Worm (Caenorhabditis elegans) whole organism, L1 larva: ENCODE results near the gene polk-1.
A peak's percentile ranks its signal among the peaks of the same experiment; 100 is the strongest.

Experiments used
- C04F5.9 ChIP-seq: sonication (generic microtip); optimal IDR thresholded peaks from 2 replicates; lab custom pipeline; 2016; ENCODE audit warnings: missing genetic modification characterization, missing compliant biosample characterization
- C16A3.4 ChIP-seq: fragments of 150-350 bp; optimal IDR thresholded peaks from 2 replicates; lab custom pipeline; 2014; ENCODE audit warnings: missing biosample characterization, missing genetic modification characterization
- C34B4.2 ChIP-seq: sonication (generic microtip); optimal IDR thresholded peaks from 2 replicates; lab custom pipeline; 2017; ENCODE audit warnings: mild to moderate bottlenecking, missing genetic modification characterization, missing compliant biosample characterization
- aha-1 ChIP-seq: fragments of 150-350 bp; optimal IDR thresholded peaks from 2 replicates; lab custom pipeline; 2014; ENCODE audit warnings: missing biosample characterization, missing genetic modification characterization
- alr-1 ChIP-seq: fragments of 200-800 bp; sonication (Bioruptor generic); optimal IDR thresholded peaks from 2 replicates; lab custom pipeline; 2018; ENCODE audit warnings: borderline replicate concordance, mild to moderate bottlenecking, missing genetic modification characterization, missing compliant biosample characterization
- aly-2 ChIP-seq: fragments of 150-350 bp; optimal IDR thresholded peaks from 2 replicates; lab custom pipeline; 2014; ENCODE audit warnings: missing biosample characterization, missing genetic modification characterization
- ama-1 ChIP-seq: fragments of 150-350 bp; optimal IDR thresholded peaks from 2 replicates; lab custom pipeline; 2014
- blmp-1 ChIP-seq: fragments of 150-350 bp; optimal IDR thresholded peaks from 2 replicates; lab custom pipeline; 2014; ENCODE audit warnings: missing biosample characterization, missing genetic modification characterization
- ceh-8 ChIP-seq: fragments of 200-800 bp; sonication (Bioruptor generic); optimal IDR thresholded peaks from 2 replicates; lab custom pipeline; 2018; ENCODE audit warnings: mild to moderate bottlenecking, missing genetic modification characterization, moderate library complexity, missing compliant biosample characterization
- ceh-82 ChIP-seq, 3 experiments: fragments of 150-350 bp in 1 of 3; sonication (generic microtip) in 2 of 3; optimal IDR thresholded peaks; 2 replicates each; lab custom pipeline; 2014 to 2017; ENCODE audit warnings: missing biosample characterization in 3 of 3, missing genetic modification characterization in 3 of 3
- ces-1 ChIP-seq: fragments of 150-350 bp; optimal IDR thresholded peaks from 2 replicates; lab custom pipeline; 2014; ENCODE audit warnings: missing biosample characterization, missing genetic modification reagents, missing genetic modification characterization
- efl-3 ChIP-seq: fragments of 200-800 bp; sonication (Bioruptor generic); optimal IDR thresholded peaks from 2 replicates; lab custom pipeline; 2018; ENCODE audit warnings: mild to moderate bottlenecking, missing genetic modification characterization, missing compliant biosample characterization
- egl-13 ChIP-seq: sonication (generic microtip); optimal IDR thresholded peaks from 2 replicates; lab custom pipeline; 2016; ENCODE audit warnings: missing genotype, missing genetic modification reagents, missing genetic modification characterization, missing compliant biosample characterization
- egl-27 ChIP-seq, 2 experiments: fragments of 150-350 bp in 1 of 2; sonication (generic microtip); optimal IDR thresholded peaks; 3 replicates each; lab custom pipeline; 2017 to 2018; ENCODE audit warnings: missing biosample characterization in 2 of 2, missing genetic modification characterization in 2 of 2, missing genetic modification reagents in 2 of 2
- elt-2 ChIP-seq: sonication (generic microtip); optimal IDR thresholded peaks from 2 replicates; lab custom pipeline; 2016; ENCODE audit warnings: missing genetic modification characterization, mild to moderate bottlenecking, inconsistent platforms, missing compliant biosample characterization, missing genetic modification reagents
- fkh-10 ChIP-seq: sonication (generic microtip); optimal IDR thresholded peaks from 2 replicates; lab custom pipeline; 2017; ENCODE audit warnings: missing biosample characterization, missing genetic modification reagents, missing genetic modification characterization
- fkh-4 ChIP-seq: sonication (generic microtip); optimal IDR thresholded peaks from 2 replicates; lab custom pipeline; 2016; ENCODE audit warnings: missing compliant biosample characterization, missing genetic modification characterization, borderline replicate concordance
- hlh-17 ChIP-seq: fragments of 200-800 bp; sonication (Bioruptor generic); optimal IDR thresholded peaks from 2 replicates; lab custom pipeline; 2018; ENCODE audit warnings: missing genetic modification characterization, mild to moderate bottlenecking, missing compliant biosample characterization, moderate library complexity, borderline replicate concordance
- hlh-4 ChIP-seq: sonication (generic microtip); optimal IDR thresholded peaks from 2 replicates; lab custom pipeline; 2016; ENCODE audit warnings: mild to moderate bottlenecking, missing genetic modification characterization, missing compliant biosample characterization
- irx-1 ChIP-seq: sonication (generic microtip); optimal IDR thresholded peaks from 2 replicates; lab custom pipeline; 2016; ENCODE audit warnings: missing genetic modification characterization, missing compliant biosample characterization
- isw-1 ChIP-seq: fragments of 200-800 bp; sonication (Bioruptor generic); IDR thresholded peaks from 2 replicates; pipeline ENCODE4 v1.3.6; 2022; ENCODE audit warnings: missing genetic modification characterization, missing compliant biosample characterization
- jun-1 ChIP-seq: fragments of 150-350 bp; optimal IDR thresholded peaks from 2 replicates; lab custom pipeline; 2014; ENCODE audit warnings: missing biosample characterization, missing genetic modification reagents, missing genetic modification characterization
- lin-13 ChIP-seq: fragments of 150-350 bp; optimal IDR thresholded peaks from 2 replicates; lab custom pipeline; 2014; ENCODE audit warnings: missing biosample characterization, missing genetic modification reagents, missing genetic modification characterization
- lin-14 ChIP-seq: fragments of 200-800 bp; sonication (Bioruptor generic); optimal IDR thresholded peaks from 2 replicates; lab custom pipeline; 2018; ENCODE audit warnings: mild to moderate bottlenecking, missing genetic modification characterization, moderate library complexity, missing compliant biosample characterization
- lin-15B ChIP-seq: fragments of 150-350 bp; sonication (generic microtip); optimal IDR thresholded peaks from 3 replicates; lab custom pipeline; 2014; ENCODE audit warnings: missing biosample characterization, missing genetic modification characterization
- lin-35 ChIP-seq, 2 experiments: fragments of 150-350 bp; optimal IDR thresholded peaks; 2 replicates each; lab custom pipeline; 2014; ENCODE audit warnings: missing biosample characterization in 2 of 2, missing genetic modification characterization in 2 of 2, missing genetic modification reagents in 2 of 2
- lir-3 ChIP-seq: sonication (generic microtip); optimal IDR thresholded peaks from 2 replicates; lab custom pipeline; 2016; ENCODE audit warnings: mild to moderate bottlenecking, missing genetic modification characterization, moderate library complexity, missing compliant biosample characterization; ENCODE audit not compliant: poor library complexity
- mdl-1 ChIP-seq, 2 experiments: fragments of 150-350 bp; optimal IDR thresholded peaks; 2 replicates each; lab custom pipeline; 2014 to 2017; ENCODE audit warnings: missing biosample characterization in 2 of 2, missing genetic modification characterization in 2 of 2, inconsistent platforms in 1 of 2
- mep-1 ChIP-seq: fragments of 150-350 bp; optimal IDR thresholded peaks from 2 replicates; lab custom pipeline; 2014; ENCODE audit warnings: missing biosample characterization, missing genetic modification characterization
- nhr-19 ChIP-seq: fragments of 200-800 bp; sonication (Bioruptor generic); conservative IDR thresholded peaks from 2 replicates; pipeline ENCODE4 v1.3.6; 2022; ENCODE audit warnings: missing genetic modification characterization, missing compliant biosample characterization
- nhr-237 ChIP-seq: fragments of 150-350 bp; optimal IDR thresholded peaks from 2 replicates; lab custom pipeline; 2014; ENCODE audit warnings: missing biosample characterization, missing genetic modification characterization
- nhr-28 ChIP-seq: fragments of 150-350 bp; optimal IDR thresholded peaks from 2 replicates; lab custom pipeline; 2014; ENCODE audit warnings: missing biosample characterization, missing genetic modification characterization
- nhr-47 ChIP-seq: sonication (generic microtip); optimal IDR thresholded peaks from 2 replicates; lab custom pipeline; 2016; ENCODE audit warnings: mild to moderate bottlenecking, missing genetic modification characterization, moderate library complexity, missing compliant biosample characterization
- nhr-76 ChIP-seq: sonication (generic microtip); optimal IDR thresholded peaks from 2 replicates; lab custom pipeline; 2017; ENCODE audit warnings: missing biosample characterization, missing genetic modification characterization
- nhr-77 ChIP-seq: fragments of 150-350 bp; optimal IDR thresholded peaks from 2 replicates; lab custom pipeline; 2014; ENCODE audit warnings: missing biosample characterization, missing genetic modification characterization
- nhr-84 ChIP-seq: sonication (generic microtip); optimal IDR thresholded peaks from 2 replicates; lab custom pipeline; 2017; ENCODE audit warnings: missing biosample characterization, missing genetic modification characterization
- nhr-85 ChIP-seq: sonication (generic microtip); peaks from one replicate; lab custom pipeline; 2016; ENCODE audit warnings: missing genetic modification characterization, inconsistent platforms, missing compliant biosample characterization
- pag-3 ChIP-seq: sonication (generic microtip); optimal IDR thresholded peaks from 2 replicates; lab custom pipeline; 2017; ENCODE audit warnings: missing genetic modification characterization, mild to moderate bottlenecking, missing compliant biosample characterization, antibody characterized with exemption, borderline replicate concordance; ENCODE audit not compliant: insufficient read depth
- pax-3 ChIP-seq: fragments of 200-800 bp; sonication (Bioruptor generic); optimal IDR thresholded peaks from 2 replicates; lab custom pipeline; 2018; ENCODE audit warnings: mild to moderate bottlenecking, missing genetic modification characterization, moderate library complexity, missing compliant biosample characterization
- pqm-1 ChIP-seq: sonication (generic microtip); optimal IDR thresholded peaks from 3 replicates; lab custom pipeline; 2017; ENCODE audit warnings: missing biosample characterization, missing genetic modification characterization
- rnt-1 ChIP-seq: sonication (generic microtip); optimal IDR thresholded peaks from 2 replicates; lab custom pipeline; 2016; ENCODE audit warnings: mild to moderate bottlenecking, missing genetic modification characterization, moderate library complexity, missing compliant biosample characterization
- skn-1 ChIP-seq: fragments of 150-350 bp; optimal IDR thresholded peaks from 2 replicates; lab custom pipeline; 2014; ENCODE audit warnings: missing biosample characterization, missing genetic modification characterization
- snpc-4 ChIP-seq: fragments of 150-350 bp; optimal IDR thresholded peaks from 2 replicates; lab custom pipeline; 2014; ENCODE audit warnings: missing biosample characterization, missing genetic modification characterization
- snu-23 ChIP-seq: sonication (generic microtip); optimal IDR thresholded peaks from 2 replicates; lab custom pipeline; 2016; ENCODE audit warnings: missing genetic modification characterization, missing compliant biosample characterization
- sox-4 ChIP-seq: sonication (generic microtip); optimal IDR thresholded peaks from 2 replicates; lab custom pipeline; 2016; ENCODE audit warnings: missing genetic modification characterization, missing compliant biosample characterization
- sup-37 ChIP-seq: fragments of 200-800 bp; sonication (Bioruptor generic); optimal IDR thresholded peaks from 2 replicates; lab custom pipeline; 2018; ENCODE audit warnings: mild to moderate bottlenecking, missing genetic modification characterization, missing compliant biosample characterization
- swsn-7 ChIP-seq: sonication (generic microtip); optimal IDR thresholded peaks from 2 replicates; lab custom pipeline; 2016; ENCODE audit warnings: missing genetic modification characterization, missing compliant biosample characterization
- unc-130 ChIP-seq: fragments of 150-350 bp; optimal IDR thresholded peaks from 2 replicates; lab custom pipeline; 2017; ENCODE audit warnings: missing biosample characterization, missing genetic modification characterization, inconsistent platforms
- unc-30 ChIP-seq: sonication (generic microtip); optimal IDR thresholded peaks from 2 replicates; lab custom pipeline; 2017; ENCODE audit warnings: missing biosample characterization, missing genetic modification characterization
- unc-62 ChIP-seq: fragments of 150-350 bp; optimal IDR thresholded peaks from 2 replicates; lab custom pipeline; 2014; ENCODE audit warnings: missing biosample characterization, missing genetic modification reagents, missing genetic modification characterization
- unc-86 ChIP-seq: sonication (generic microtip); optimal IDR thresholded peaks from 2 replicates; lab custom pipeline; 2016; ENCODE audit warnings: missing genetic modification characterization, missing compliant biosample characterization
- zag-1 ChIP-seq: fragments of 150-350 bp; optimal IDR thresholded peaks from 2 replicates; lab custom pipeline; 2014; ENCODE audit warnings: missing biosample characterization, missing genetic modification characterization
- zip-4 ChIP-seq: fragments of 200-800 bp; sonication (Bioruptor generic); optimal IDR thresholded peaks from 2 replicates; lab custom pipeline; 2018; ENCODE audit warnings: mild to moderate bottlenecking, missing genetic modification characterization, moderate library complexity, missing compliant biosample characterization
- ztf-4 ChIP-seq: fragments of 150-350 bp; optimal IDR thresholded peaks from 2 replicates; lab custom pipeline; 2014; ENCODE audit warnings: missing biosample characterization, missing genetic modification characterization

polk-1 gene

ce11 chrIII:8652922-8653321 lies 24.5 kb upstream of the polk-1 start (continued):
- no peak for TF ChIP-seq nhr-76 (tag; lab: Kevin White, UChicago)
- no peak for TF ChIP-seq elt-2 (tag; lab: Kevin White, UChicago)
- peak; percentile 1 for TF ChIP-seq ama-1
- no peak for TF ChIP-seq nhr-237 (tag; lab: Kevin White, UChicago)
- TF ChIP-seq aha-1 (tag; lab: Kevin White, UChicago): no peak
- no peak for TF ChIP-seq unc-130 (tag; lab: Kevin White, UChicago)
- TF ChIP-seq jun-1 (tag; lab: Kevin White, UChicago): no peak
- peak; percentile 2 for TF ChIP-seq aly-2
- TF ChIP-seq ceh-8 (GFP tag; lab: Kevin White, UChicago): no peak
- TF ChIP-seq lin-13: peak; percentile 12
- TF ChIP-seq hlh-4 (tag; lab: Kevin White, UChicago): no peak
- TF ChIP-seq nhr-47 (tag; lab: Kevin White, UChicago): peak; percentile 38
- TF ChIP-seq egl-27 (tag; optimal IDR thresholded peaks at IDR 0.05; lab: Kevin White, UChicago): no peak
- TF ChIP-seq snpc-4 (tag; lab: Kevin White, UChicago): no peak
- peak; percentile 42 for TF ChIP-seq rnt-1 (tag; lab: Kevin White, UChicago)
- peak; percentile 31 for TF ChIP-seq swsn-7
- no peak for TF ChIP-seq zip-4 (GFP tag; lab: Kevin White, UChicago)
- peak; percentile 27 to 62 for TF ChIP-seq lin-35 (GFP tag; optimal IDR thresholded peaks at IDR 0.05; lab: Kevin White, UChicago)
- TF ChIP-seq blmp-1 (tag; lab: Kevin White, UChicago): no peak
- no peak for TF ChIP-seq isw-1 (GFP tag; lab: Robert Waterston, UW)
- TF ChIP-seq sup-37 (GFP tag; lab: Kevin White, UChicago): no peak
- TF ChIP-seq hlh-17 (GFP tag; lab: Kevin White, UChicago): no peak
- TF ChIP-seq unc-86 (tag; lab: Kevin White, UChicago): no peak
- no peak for TF ChIP-seq pax-3 (tag; lab: Kevin White, UChicago)
- no peak for TF ChIP-seq efl-3 (GFP tag; lab: Kevin White, UChicago)
- peak; percentile 46 for TF ChIP-seq snu-23 (GFP tag; lab: Kevin White, UChicago)
- TF ChIP-seq pqm-1: no peak
- no peak for TF ChIP-seq pag-3 (tag; lab: Kevin White, UChicago)
- TF ChIP-seq ztf-4 (tag; lab: Kevin White, UChicago): no peak
- no peak for TF ChIP-seq nhr-77 (tag; lab: Kevin White, UChicago)
- TF ChIP-seq mdl-1 (tag; optimal IDR thresholded peaks at IDR 0.05; lab: Kevin White, UChicago): peak in 1 of 2 experiments; percentile 4
- no peak for TF ChIP-seq unc-62
- no peak for TF ChIP-seq egl-13 (tag; lab: Kevin White, UChicago)
- no peak for TF ChIP-seq ceh-82 (tag; optimal IDR thresholded peaks at IDR 0.05; lab: Kevin White, UChicago)
- TF ChIP-seq zag-1 (tag; lab: Kevin White, UChicago): no peak
- TF ChIP-seq sox-4 (tag; lab: Kevin White, UChicago): no peak
- TF ChIP-seq mep-1 (tag; lab: Kevin White, UChicago): no peak
- peak; percentile 23 for TF ChIP-seq C16A3.4
- no peak for TF ChIP-seq nhr-19 (GFP tag; lab: Robert Waterston, UW)
- peak; percentile 36 for TF ChIP-seq lin-14 (GFP tag; lab: Kevin White, UChicago)
- TF ChIP-seq nhr-85 (tag; lab: Kevin White, UChicago): peak; percentile 80
- no peak for TF ChIP-seq unc-30 (tag; lab: Kevin White, UChicago)
- TF ChIP-seq lir-3 (tag; lab: Kevin White, UChicago): no peak
- TF ChIP-seq lin-15B (tag; lab: Kevin White, UChicago): no peak
- TF ChIP-seq ces-1 (GFP tag; lab: Kevin White, UChicago): no peak
- no peak for TF ChIP-seq C34B4.2 (tag; lab: Kevin White, UChicago)
- TF ChIP-seq C04F5.9 (tag; lab: Kevin White, UChicago): no peak
- TF ChIP-seq fkh-4 (tag; lab: Kevin White, UChicago): no peak
- TF ChIP-seq skn-1 (tag; lab: Kevin White, UChicago): no peak
- TF ChIP-seq nhr-28 (tag; lab: Kevin White, UChicago): no peak
- no peak for TF ChIP-seq irx-1 (tag; lab: Kevin White, UChicago)
- no peak for TF ChIP-seq fkh-10 (GFP tag; lab: Kevin White, UChicago)
- no peak for TF ChIP-seq nhr-84 (tag; lab: Kevin White, UChicago)
- no peak for TF ChIP-seq alr-1 (tag; lab: Kevin White, UChicago)
